Worm (Caenorhabditis elegans) whole organism, late embryonic: ENCODE results near the gene mdt-21.

Experiments used
- C38D4.7 ChIP-seq: fragments of 200-800 bp; sonication (Bioruptor generic); optimal IDR thresholded peaks from 2 replicates; lab custom pipeline; 2018; ENCODE audit warnings: mild to moderate bottlenecking, missing genetic modification characterization, moderate library complexity, missing compliant biosample characterization
- F13H6.1 ChIP-seq: sonication (generic microtip); optimal IDR thresholded peaks from 2 replicates; lab custom pipeline; 2016; ENCODE audit warnings: missing genetic modification characterization, missing compliant biosample characterization
- K02D7.2 ChIP-seq: sonication (generic microtip); optimal IDR thresholded peaks from 2 replicates; lab custom pipeline; 2017; ENCODE audit warnings: mild to moderate bottlenecking, missing genetic modification characterization, missing compliant biosample characterization
- K09A11.1 ChIP-seq: sonication (generic microtip); optimal IDR thresholded peaks from 2 replicates; lab custom pipeline; 2017; ENCODE audit warnings: antibody characterized with exemption, mild to moderate bottlenecking, missing genetic modification characterization, missing compliant biosample characterization; ENCODE audit not compliant: insufficient read depth
- T23F11.4 ChIP-seq: fragments of 200-800 bp; sonication (Bioruptor generic); optimal IDR thresholded peaks from 2 replicates; lab custom pipeline; 2018; ENCODE audit warnings: mild to moderate bottlenecking, missing genetic modification characterization, missing compliant biosample characterization
- ahr-1 ChIP-seq: sonication (generic microtip); optimal IDR thresholded peaks from 2 replicates; lab custom pipeline; 2016; ENCODE audit warnings: missing genetic modification characterization, missing compliant biosample characterization
- ama-1 ChIP-seq: fragments of 150-350 bp; optimal IDR thresholded peaks from 2 replicates; lab custom pipeline; 2014
- ceh-18 ChIP-seq: sonication (generic microtip); optimal IDR thresholded peaks from 2 replicates; lab custom pipeline; 2016; ENCODE audit warnings: missing genetic modification characterization, missing compliant biosample characterization
- ceh-24 ChIP-seq: sonication (generic microtip); optimal IDR thresholded peaks from 2 replicates; lab custom pipeline; 2016; ENCODE audit warnings: mild to moderate bottlenecking, missing genetic modification characterization, missing compliant biosample characterization
- ceh-30 ChIP-seq: fragments of 150-350 bp; optimal IDR thresholded peaks from 2 replicates; lab custom pipeline; 2014; ENCODE audit warnings: missing biosample characterization, missing genetic modification characterization
- ceh-31 ChIP-seq: sonication (generic microtip); optimal IDR thresholded peaks from 2 replicates; lab custom pipeline; 2016; ENCODE audit warnings: missing genetic modification characterization, missing compliant biosample characterization
- ceh-48 ChIP-seq: sonication (generic microtip); optimal IDR thresholded peaks from 2 replicates; lab custom pipeline; 2016; ENCODE audit warnings: missing genetic modification characterization, inconsistent platforms, missing compliant biosample characterization
- ceh-6 ChIP-seq: fragments of 200-800 bp; sonication (Bioruptor generic); optimal IDR thresholded peaks from 2 replicates; lab custom pipeline; 2018; ENCODE audit warnings: mild to moderate bottlenecking, missing genetic modification characterization, missing compliant biosample characterization
- dmd-4 ChIP-seq: sonication (generic microtip); optimal IDR thresholded peaks from 2 replicates; lab custom pipeline; 2016; ENCODE audit warnings: borderline replicate concordance, missing genetic modification characterization, missing compliant biosample characterization
- dve-1 ChIP-seq: sonication (generic microtip); optimal IDR thresholded peaks from 2 replicates; lab custom pipeline; 2017; ENCODE audit warnings: antibody characterized with exemption, mild to moderate bottlenecking, missing genetic modification characterization, missing compliant biosample characterization
- elt-2 ChIP-seq: sonication (generic microtip); optimal IDR thresholded peaks from 2 replicates; lab custom pipeline; 2016; ENCODE audit warnings: missing genetic modification reagents, missing genetic modification characterization, missing compliant biosample characterization
- elt-4 ChIP-seq: sonication (generic microtip); optimal IDR thresholded peaks from 2 replicates; lab custom pipeline; 2016; ENCODE audit warnings: missing genetic modification characterization, missing compliant biosample characterization
- ets-4 ChIP-seq: sonication (generic microtip); optimal IDR thresholded peaks from 2 replicates; lab custom pipeline; 2016; ENCODE audit warnings: missing genetic modification characterization, missing compliant biosample characterization
- fax-1 ChIP-seq: sonication (generic microtip); optimal IDR thresholded peaks from 2 replicates; lab custom pipeline; 2016; ENCODE audit warnings: missing genotype, missing genetic modification characterization, missing compliant biosample characterization
- fkh-6 ChIP-seq: sonication (generic microtip); optimal IDR thresholded peaks from 2 replicates; lab custom pipeline; 2016; ENCODE audit warnings: missing genetic modification characterization, missing compliant biosample characterization
- gmeb-2 ChIP-seq: sonication (generic microtip); optimal IDR thresholded peaks from 2 replicates; lab custom pipeline; 2016; ENCODE audit warnings: missing genetic modification characterization, inconsistent platforms, missing compliant biosample characterization
- hlh-13 ChIP-seq: fragments of 200-800 bp; sonication (Bioruptor generic); optimal IDR thresholded peaks from 2 replicates; lab custom pipeline; 2018; ENCODE audit warnings: mild to moderate bottlenecking, missing genetic modification characterization, missing compliant biosample characterization
- lim-6 ChIP-seq: sonication (generic microtip); optimal IDR thresholded peaks from 2 replicates; lab custom pipeline; 2016; ENCODE audit warnings: missing genetic modification characterization, missing compliant biosample characterization
- lin-11 ChIP-seq: fragments of 200-800 bp; sonication (Bioruptor generic); optimal IDR thresholded peaks from 2 replicates; lab custom pipeline; 2018; ENCODE audit warnings: mild to moderate bottlenecking, missing genetic modification characterization, missing compliant biosample characterization
- madf-2 ChIP-seq: sonication (generic microtip); optimal IDR thresholded peaks from 2 replicates; lab custom pipeline; 2017; ENCODE audit warnings: missing genetic modification characterization, missing compliant biosample characterization
- mec-3 ChIP-seq: sonication (generic microtip); optimal IDR thresholded peaks from 2 replicates; lab custom pipeline; 2016; ENCODE audit warnings: borderline replicate concordance, missing genetic modification characterization, missing compliant biosample characterization
- nfya-1 ChIP-seq: sonication (generic microtip); optimal IDR thresholded peaks from 2 replicates; lab custom pipeline; 2017; ENCODE audit warnings: missing genetic modification characterization, mild to moderate bottlenecking, missing compliant biosample characterization, antibody characterized with exemption, moderate library complexity
- npax-4 ChIP-seq: sonication (generic microtip); optimal IDR thresholded peaks from 2 replicates; lab custom pipeline; 2016; ENCODE audit warnings: missing genetic modification characterization, missing compliant biosample characterization
- pag-3 ChIP-seq: sonication (generic microtip); optimal IDR thresholded peaks from 2 replicates; lab custom pipeline; 2016; ENCODE audit warnings: missing compliant biosample characterization, missing genetic modification characterization, borderline replicate concordance
- pat-9 ChIP-seq: fragments of 200-800 bp; sonication (Bioruptor generic); optimal IDR thresholded peaks from 2 replicates; lab custom pipeline; 2018; ENCODE audit warnings: mild to moderate bottlenecking, missing genetic modification characterization, moderate library complexity, missing compliant biosample characterization
- pax-1 ChIP-seq: fragments of 150-350 bp; optimal IDR thresholded peaks from 2 replicates; lab custom pipeline; 2014; ENCODE audit warnings: missing biosample characterization, missing genetic modification characterization
- pha-4 ChIP-seq: fragments of 150-350 bp; optimal IDR thresholded peaks from 2 replicates; lab custom pipeline; 2018; ENCODE audit warnings: missing biosample characterization, missing genetic modification reagents, missing genetic modification characterization
- ref-2 ChIP-seq: sonication (generic microtip); optimal IDR thresholded peaks from 2 replicates; lab custom pipeline; 2016; ENCODE audit warnings: missing genetic modification characterization, missing compliant biosample characterization
- sdc-2 ChIP-seq: sonication (generic microtip); optimal IDR thresholded peaks from 2 replicates; lab custom pipeline; 2016; ENCODE audit warnings: missing genotype, missing genetic modification characterization, missing compliant biosample characterization
- sox-4 ChIP-seq: sonication (generic microtip); optimal IDR thresholded peaks from 2 replicates; lab custom pipeline; 2017; ENCODE audit warnings: mild to moderate bottlenecking, missing genetic modification characterization, inconsistent platforms, missing compliant biosample characterization
- syd-9 ChIP-seq: sonication (generic microtip); optimal IDR thresholded peaks from 2 replicates; lab custom pipeline; 2016; ENCODE audit warnings: mild to moderate bottlenecking, missing genetic modification characterization, moderate library complexity, missing compliant biosample characterization
- tbx-2 ChIP-seq: sonication (generic microtip); optimal IDR thresholded peaks from 2 replicates; lab custom pipeline; 2016; ENCODE audit warnings: missing genetic modification characterization, missing compliant biosample characterization
- ttx-3 ChIP-seq: sonication (generic microtip); optimal IDR thresholded peaks from 2 replicates; lab custom pipeline; 2016; ENCODE audit warnings: missing genetic modification reagents, missing genetic modification characterization, missing compliant biosample characterization
- unc-42 ChIP-seq: sonication (generic microtip); optimal IDR thresholded peaks from 2 replicates; lab custom pipeline; 2016; ENCODE audit warnings: missing genotype, missing genetic modification characterization, missing compliant biosample characterization
- unc-55 ChIP-seq: sonication (generic microtip); optimal IDR thresholded peaks from 2 replicates; lab custom pipeline; 2017; ENCODE audit warnings: missing biosample characterization, missing genetic modification reagents, missing genetic modification characterization
- unc-86 ChIP-seq: sonication (generic microtip); optimal IDR thresholded peaks from 2 replicates; lab custom pipeline; 2016; ENCODE audit warnings: missing genetic modification characterization, missing compliant biosample characterization
- ztf-16 ChIP-seq: sonication (generic microtip); optimal IDR thresholded peaks from 2 replicates; lab custom pipeline; 2017; ENCODE audit warnings: missing genetic modification characterization, missing compliant biosample characterization

Gene mdt-21

DNA sequence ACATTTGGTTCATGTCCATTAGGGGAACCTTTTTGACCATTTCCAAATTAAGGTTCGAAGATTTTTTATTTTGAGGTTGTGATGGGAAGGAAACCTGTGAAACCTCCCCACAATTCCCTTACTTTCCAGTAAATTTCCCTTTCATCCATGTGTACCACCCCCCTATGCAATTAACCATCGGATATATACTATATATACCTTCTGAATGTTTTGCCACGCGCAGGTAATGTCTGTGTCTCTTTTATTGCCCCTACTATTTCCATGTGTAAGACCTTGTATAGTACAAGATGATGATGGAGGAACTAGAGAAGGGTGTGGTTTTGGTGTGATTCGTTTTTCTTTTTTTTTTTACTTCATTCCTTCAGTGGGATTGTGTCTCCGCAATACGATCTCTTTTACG, 37.2 kb downstream of the mdt-21 start:
- TF ChIP-seq ceh-6 (GFP tag; lab: Kevin White, UChicago) (no peak), unc-42 (tag; lab: Kevin White, UChicago) (no peak), K02D7.2 (peak; percentile 12), sdc-2 (no peak), ceh-24 (tag; lab: Kevin White, UChicago) (no peak)

DNA sequence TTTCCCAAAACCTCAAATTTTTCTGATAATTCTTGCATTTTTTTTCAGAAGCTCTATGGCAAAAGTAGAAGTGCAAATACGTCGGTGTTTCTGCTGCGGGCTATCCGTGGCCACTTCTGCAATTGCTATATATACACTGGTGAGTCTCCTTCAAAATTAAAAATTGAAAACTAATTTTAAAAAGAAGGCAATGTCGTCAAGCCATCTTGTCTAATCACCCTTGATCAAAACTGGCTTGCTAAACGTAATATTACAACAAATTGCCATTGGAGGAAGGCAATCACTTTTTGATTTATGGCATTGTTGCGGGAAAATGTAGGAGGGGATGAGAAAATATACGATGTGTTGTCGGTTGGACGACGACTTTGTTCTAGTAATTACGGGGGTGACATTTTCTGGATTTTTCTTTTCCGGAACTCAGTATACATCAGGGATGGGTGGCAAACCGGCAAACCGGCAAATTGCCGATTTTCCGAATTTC, 39.1 kb downstream of the mdt-21 start, which contains the start of gene C18D11.1:
C18D11.1 (plus strand) TSS at position 51 of the 481 bp plus-strand sequence.
- TF ChIP-seq dmd-4 (tag; lab: Kevin White, UChicago) = no peak
- TF ChIP-seq unc-42 (tag; lab: Kevin White, UChicago) = no peak
- TF ChIP-seq pha-4 = no peak
- TF ChIP-seq elt-4 (tag; lab: Kevin White, UChicago) = no peak
- TF ChIP-seq ceh-48 (tag; lab: Kevin White, UChicago) = no peak

DNA sequence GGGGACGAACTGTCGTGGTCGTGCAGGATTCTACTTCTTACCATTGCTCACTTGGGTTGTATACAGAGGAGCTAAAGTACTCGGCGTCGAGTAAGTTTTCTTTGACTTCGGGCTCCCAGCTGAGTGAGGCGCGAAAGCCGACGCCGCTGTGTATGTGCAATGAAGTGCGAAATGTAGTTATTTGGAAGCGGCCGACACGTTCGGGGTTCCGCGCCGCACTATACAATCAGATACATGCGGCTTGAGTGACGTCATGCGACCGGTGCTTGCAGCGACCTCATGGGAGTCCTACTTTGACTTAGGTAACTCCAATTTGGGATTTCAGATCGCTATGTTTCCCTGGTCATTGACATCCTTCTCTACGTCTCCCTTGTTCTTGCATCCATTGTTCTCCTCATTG, 40.4 kb downstream of the mdt-21 start:
- no peak for TF ChIP-seq C38D4.7
- no peak for TF ChIP-seq pag-3 (tag; lab: Kevin White, UChicago)
- TF ChIP-seq ztf-16 (tag; lab: Kevin White, UChicago) = no peak
- no peak for TF ChIP-seq K02D7.2
- TF ChIP-seq ceh-31 (tag; lab: Kevin White, UChicago) = no peak
- TF ChIP-seq elt-4 (tag; lab: Kevin White, UChicago) = no peak
- TF ChIP-seq fax-1 (tag; lab: Kevin White, UChicago) = no peak
- TF ChIP-seq unc-86 (tag; lab: Kevin White, UChicago) = no peak
- TF ChIP-seq madf-2 (tag; lab: Kevin White, UChicago) = no peak
- no peak for TF ChIP-seq ets-4 (tag; lab: Kevin White, UChicago)
- no peak for TF ChIP-seq pax-1 (tag; lab: Kevin White, UChicago)
- TF ChIP-seq dve-1 = no peak
- no peak for TF ChIP-seq ceh-48 (tag; lab: Kevin White, UChicago)
- no peak for TF ChIP-seq dmd-4 (tag; lab: Kevin White, UChicago)
- no peak for TF ChIP-seq ref-2 (tag; lab: Kevin White, UChicago)

DNA sequence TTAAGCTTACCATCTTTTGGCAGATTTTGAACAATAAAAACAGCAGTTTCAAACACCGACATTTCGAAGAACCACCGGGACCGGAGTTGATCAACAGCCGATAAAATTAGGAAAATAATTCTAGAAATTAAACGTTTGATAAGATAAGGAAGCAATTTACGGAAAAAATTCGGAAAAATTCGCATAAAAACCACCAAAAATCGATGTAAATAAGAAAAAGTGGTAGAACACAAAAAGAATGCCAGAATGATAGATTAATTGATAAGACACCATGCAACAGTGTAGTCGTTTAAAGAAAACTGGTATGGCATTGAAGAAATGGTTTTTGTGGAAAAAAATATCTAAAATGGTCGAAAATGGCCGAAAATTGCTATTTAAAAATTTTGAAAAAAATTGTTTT, 45.0 kb downstream of the mdt-21 start, which contains the start of gene maa-1:
maa-1 (minus strand) TSS at position 120 of the 400 bp plus-strand sequence.
- TF ChIP-seq ref-2 (tag; lab: Kevin White, UChicago) (no peak), K02D7.2 (no peak), ceh-31 (tag; lab: Kevin White, UChicago) (no peak), syd-9 (tag; lab: Kevin White, UChicago) (no peak), C38D4.7 (no peak), ttx-3 (no peak), T23F11.4 (GFP tag; lab: Kevin White, UChicago) (no peak), fkh-6 (tag; lab: Kevin White, UChicago) (no peak), tbx-2 (tag; lab: Kevin White, UChicago) (no peak), gmeb-2 (tag; lab: Kevin White, UChicago) (no peak), fax-1 (tag; lab: Kevin White, UChicago) (no peak), hlh-13 (no peak)
- TF ChIP-seq, all 69 proteins: peak for 0

DNA sequence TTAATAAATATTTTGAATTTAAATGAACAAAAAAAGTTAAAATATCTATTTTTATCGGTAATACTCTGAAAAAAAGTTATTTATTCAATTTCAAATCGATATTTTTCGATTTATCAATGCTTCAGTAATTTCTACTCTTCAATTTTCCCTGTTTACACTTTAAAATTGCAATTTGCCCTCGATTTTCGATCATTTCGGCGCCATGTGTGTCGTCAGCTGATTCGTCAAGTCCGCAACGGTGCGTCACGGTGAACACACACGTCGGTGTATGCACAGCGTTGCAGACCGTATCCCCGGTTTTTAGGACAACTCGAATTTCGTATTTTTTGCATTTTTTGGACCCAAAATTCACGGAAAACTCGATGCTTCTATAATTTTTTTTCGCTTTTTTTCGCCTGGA, 45.8 kb downstream of the mdt-21 start, which contains the start of gene C18D11.3:
C18D11.3 (plus strand) TSS at position 189 of the 400 bp plus-strand sequence.
- peak; percentile 52 for TF ChIP-seq ceh-31 (tag; lab: Kevin White, UChicago)
- TF ChIP-seq elt-4 (tag; lab: Kevin White, UChicago) = no peak
- no peak for TF ChIP-seq K02D7.2
- no peak for TF ChIP-seq lim-6 (tag; lab: Kevin White, UChicago)
- no peak for TF ChIP-seq mec-3 (tag; lab: Kevin White, UChicago)
- TF ChIP-seq dmd-4 (tag; lab: Kevin White, UChicago) = no peak
- TF ChIP-seq pag-3 (tag; lab: Kevin White, UChicago) = no peak
- no peak for TF ChIP-seq pax-1 (tag; lab: Kevin White, UChicago)
- no peak for TF ChIP-seq dve-1
- peak; percentile 20 for TF ChIP-seq elt-2 (tag; lab: Kevin White, UChicago)
- no peak for TF ChIP-seq hlh-13
- peak; percentile 23 for TF ChIP-seq ceh-48 (tag; lab: Kevin White, UChicago)
- TF ChIP-seq npax-4 (tag; lab: Kevin White, UChicago) = no peak
- no peak for TF ChIP-seq sox-4 (tag; lab: Kevin White, UChicago)
- peak; percentile 70 for TF ChIP-seq ceh-30 (tag; lab: Kevin White, UChicago)
- peak; percentile 45 for TF ChIP-seq unc-55
- peak; percentile 86 for TF ChIP-seq nfya-1 (tag; lab: Kevin White, UChicago)
- TF ChIP-seq ama-1 = no peak
- TF ChIP-seq lin-11 (tag; lab: Kevin White, UChicago) = no peak
- TF ChIP-seq F13H6.1 (tag; lab: Kevin White, UChicago) = no peak
- TF ChIP-seq ceh-18 (tag; lab: Kevin White, UChicago) = peak; percentile 63
- TF ChIP-seq unc-86 (tag; lab: Kevin White, UChicago) = no peak
- no peak for TF ChIP-seq K09A11.1 (tag; lab: Kevin White, UChicago)
- TF ChIP-seq pat-9 (tag; lab: Kevin White, UChicago) = no peak
- TF ChIP-seq ahr-1 (tag; lab: Kevin White, UChicago) = no peak
